Fruit fly (Drosophila melanogaster) whole organism, embryonic: ENCODE results near the gene CG8319.

Experiments
- B-H2 ChIP-seq: fragments of 200-800 bp; sonication (Bioruptor generic); optimal IDR thresholded peaks from 2 replicates; lab custom pipeline; 2018; ENCODE audit warnings: missing biosample characterization, mild to moderate bottlenecking, missing genetic modification characterization
- BtbVII ChIP-seq: fragments of 200-800 bp; sonication (Bioruptor generic); optimal IDR thresholded peaks from 3 replicates; lab custom pipeline; 2017; ENCODE audit warnings: missing biosample characterization, mild to moderate bottlenecking, missing genetic modification characterization
- CG10274 ChIP-seq: fragments of 200-800 bp; sonication (Bioruptor generic); optimal IDR thresholded peaks from 3 replicates; lab custom pipeline; 2017; ENCODE audit warnings: missing biosample characterization, mild to moderate bottlenecking, missing genetic modification characterization
- CG10543 ChIP-seq: fragments of 200-800 bp; sonication (Bioruptor generic); optimal IDR thresholded peaks from 3 replicates; lab custom pipeline; 2017; ENCODE audit warnings: missing biosample characterization, mild to moderate bottlenecking, missing genetic modification characterization, moderate library complexity
- CG11093 ChIP-seq: fragments of 200-800 bp; sonication (Bioruptor generic); IDR thresholded peaks from 3 replicates; pipeline ENCODE4 v1.3.6; 2022; ENCODE audit warnings: missing biosample characterization, missing genetic modification characterization
- CG11247 ChIP-seq: fragments of 200-800 bp; sonication (Bioruptor generic); IDR thresholded peaks from 2 replicates; pipeline ENCODE4 v1.3.6; 2022; ENCODE audit warnings: missing biosample characterization, missing genetic modification characterization
- CG11504 ChIP-seq: fragments of 200-800 bp; sonication (Bioruptor generic); optimal IDR thresholded peaks from 3 replicates; lab custom pipeline; 2019; ENCODE audit warnings: missing biosample characterization, mild to moderate bottlenecking, missing genetic modification characterization, moderate library complexity
- CG13624 ChIP-seq: fragments of 200-800 bp; sonication (Bioruptor generic); optimal IDR thresholded peaks from 2 replicates; lab custom pipeline; 2016; ENCODE audit warnings: missing biosample characterization, missing genetic modification characterization
- CG14965 ChIP-seq: fragments of 200-800 bp; sonication (Bioruptor generic); optimal IDR thresholded peaks from 2 replicates; lab custom pipeline; 2016; ENCODE audit warnings: missing biosample characterization, missing genetic modification characterization, borderline replicate concordance
- CG1603 ChIP-seq: fragments of 200-800 bp; sonication (Bioruptor generic); optimal IDR thresholded peaks from 2 replicates; lab custom pipeline; 2019; ENCODE audit warnings: missing biosample characterization, mild to moderate bottlenecking, missing genetic modification characterization, moderate library complexity
- CG2199 ChIP-seq: fragments of 200-800 bp; sonication (Bioruptor generic); IDR thresholded peaks from 3 replicates; pipeline ENCODE4 v1.3.6; 2022; ENCODE audit warnings: missing biosample characterization, missing genetic modification characterization
- CG2678 ChIP-seq: fragments of 200-800 bp; sonication (Bioruptor generic); optimal IDR thresholded peaks from 3 replicates; lab custom pipeline; 2019; ENCODE audit warnings: missing biosample characterization, mild to moderate bottlenecking, missing genetic modification characterization, moderate library complexity
- CG2875 ChIP-seq: fragments of 200-800 bp; sonication (Bioruptor generic); optimal IDR thresholded peaks from 2 replicates; lab custom pipeline; 2017; ENCODE audit warnings: missing biosample characterization, mild to moderate bottlenecking, missing genetic modification characterization, missing genetic modification reagents
- CG31441 ChIP-seq: fragments of 200-800 bp; sonication (Bioruptor generic); IDR thresholded peaks from 2 replicates; pipeline ENCODE4 v1.3.6; 2022; ENCODE audit warnings: missing biosample characterization, missing genetic modification characterization
- CG34224 ChIP-seq: fragments of 200-800 bp; sonication (Bioruptor generic); IDR thresholded peaks from 3 replicates; pipeline ENCODE4 v1.3.6; 2022; ENCODE audit warnings: missing biosample characterization, missing genetic modification characterization; ENCODE audit not compliant: partially characterized antibody
- CG6689 ChIP-seq: fragments of 200-800 bp; sonication (Bioruptor generic); IDR thresholded peaks from 2 replicates; pipeline ENCODE4 v1.3.6; 2022; ENCODE audit warnings: missing biosample characterization, missing genetic modification characterization
- CG7786 ChIP-seq: fragments of 200-800 bp; sonication (Bioruptor generic); optimal IDR thresholded peaks from 2 replicates; lab custom pipeline; 2016; ENCODE audit warnings: missing biosample characterization, missing genetic modification characterization
- CG9215 ChIP-seq: fragments of 200-800 bp; sonication (Bioruptor generic); IDR thresholded peaks from 2 replicates; pipeline ENCODE4 v1.3.6; 2022; ENCODE audit warnings: missing biosample characterization, missing genetic modification characterization
- Chrac-16 ChIP-seq: fragments of 200-800 bp; sonication (Bioruptor generic); optimal IDR thresholded peaks from 3 replicates; lab custom pipeline; 2016; ENCODE audit warnings: missing biosample characterization, missing genetic modification characterization
- CrebB ChIP-seq: fragments of 200-800 bp; sonication (Bioruptor generic); optimal IDR thresholded peaks from 3 replicates; lab custom pipeline; 2018; ENCODE audit warnings: missing biosample characterization, mild to moderate bottlenecking, missing genetic modification characterization
- Dad ChIP-seq: fragments of 200-800 bp; sonication (Bioruptor generic); optimal IDR thresholded peaks from 3 replicates; lab custom pipeline; 2016; ENCODE audit warnings: missing biosample characterization, missing genetic modification characterization
- Dip3 ChIP-seq: fragments of 200-800 bp; sonication (Bioruptor generic); optimal IDR thresholded peaks from 3 replicates; lab custom pipeline; 2016; ENCODE audit warnings: missing biosample characterization, missing genetic modification characterization
- Fer1 ChIP-seq: fragments of 200-800 bp; sonication (Bioruptor generic); optimal IDR thresholded peaks from 2 replicates; lab custom pipeline; 2017; ENCODE audit warnings: missing biosample characterization, mild to moderate bottlenecking, missing genetic modification characterization
- Hand ChIP-seq: fragments of 200-800 bp; sonication (Bioruptor generic); optimal IDR thresholded peaks from 2 replicates; lab custom pipeline; 2017; ENCODE audit warnings: mild to moderate bottlenecking, missing biosample characterization, missing genetic modification reagents, missing genetic modification characterization
- HmgZ ChIP-seq: fragments of 200-800 bp; sonication (Bioruptor generic); optimal IDR thresholded peaks from 2 replicates; lab custom pipeline; 2018; ENCODE audit warnings: missing biosample characterization, mild to moderate bottlenecking, missing genetic modification characterization
- MBD-R2 ChIP-seq: fragments of 200-800 bp; sonication (Bioruptor generic); IDR thresholded peaks from 2 replicates; pipeline ENCODE4 v1.3.6; 2022; ENCODE audit warnings: missing biosample characterization, missing genetic modification characterization
- Mrtf ChIP-seq: fragments of 200-800 bp; sonication (Bioruptor generic); IDR thresholded peaks from 3 replicates; pipeline ENCODE4 v1.3.6; 2022; ENCODE audit warnings: missing biosample characterization, missing genetic modification characterization
- Opbp ChIP-seq: fragments of 200-800 bp; sonication (Bioruptor generic); IDR thresholded peaks from 3 replicates; pipeline ENCODE4 v1.3.6; 2022; ENCODE audit warnings: missing biosample characterization, missing genetic modification characterization; ENCODE audit not compliant: partially characterized antibody
- Six4 ChIP-seq: fragments of 200-800 bp; sonication (Bioruptor generic); optimal IDR thresholded peaks from 2 replicates; lab custom pipeline; 2016; ENCODE audit warnings: missing biosample characterization, missing genetic modification characterization
- Sry-δ ChIP-seq: fragments of 200-800 bp; sonication (Bioruptor generic); optimal IDR thresholded peaks from 2 replicates; lab custom pipeline; 2016; ENCODE audit warnings: missing biosample characterization, missing genetic modification characterization
- chif ChIP-seq, 2 experiments: fragments of 200-800 bp; sonication (Bioruptor generic); optimal IDR thresholded peaks; 3 replicates each; lab custom pipeline; 2016; ENCODE audit warnings: missing biosample characterization in 2 of 2, missing genetic modification characterization in 2 of 2
- chn ChIP-seq: fragments of 200-800 bp; sonication (Bioruptor generic); optimal IDR thresholded peaks from 2 replicates; lab custom pipeline; 2016; ENCODE audit warnings: missing biosample characterization, missing genetic modification characterization
- dan ChIP-seq: fragments of 200-800 bp; sonication (Bioruptor generic); IDR thresholded peaks from 2 replicates; pipeline ENCODE4 v1.3.6; 2022; ENCODE audit warnings: missing biosample characterization, missing genetic modification characterization
- disco-r ChIP-seq: fragments of 200-800 bp; sonication (Bioruptor generic); optimal IDR thresholded peaks from 2 replicates; lab custom pipeline; 2016; ENCODE audit warnings: missing biosample characterization, missing genetic modification characterization
- dmrt99B ChIP-seq: fragments of 200-800 bp; sonication (Bioruptor generic); optimal IDR thresholded peaks from 2 replicates; lab custom pipeline; 2018; ENCODE audit warnings: missing biosample characterization, mild to moderate bottlenecking, missing genetic modification characterization, moderate library complexity
- fd3F ChIP-seq: fragments of 200-800 bp; sonication (Bioruptor generic); optimal IDR thresholded peaks from 2 replicates; lab custom pipeline; 2018; ENCODE audit warnings: missing biosample characterization, mild to moderate bottlenecking, missing genetic modification characterization, moderate library complexity
- gsb-n ChIP-seq: fragments of 200-800 bp; sonication (Bioruptor generic); optimal IDR thresholded peaks from 3 replicates; lab custom pipeline; 2018; ENCODE audit warnings: missing biosample characterization, mild to moderate bottlenecking, missing genetic modification characterization
- hkb ChIP-seq, 2 experiments: fragments of 200-800 bp in 1 of 2; fragments of >200 bp in 1 of 2; sonication (Bioruptor generic) in 1 of 2; IDR thresholded peaks in 1 of 2; optimal IDR thresholded peaks in 1 of 2; 2 replicates each; pipeline versions ENCODE4 v1.3.6 to Lab custom; 2017 to 2022; ENCODE audit warnings: missing biosample characterization in 1 of 2, missing genetic modification characterization in 1 of 2
- ind ChIP-seq: fragments of 200-800 bp; sonication (Bioruptor generic); optimal IDR thresholded peaks from 3 replicates; lab custom pipeline; 2016; ENCODE audit warnings: missing biosample characterization, missing genetic modification characterization
- jing ChIP-seq: fragments of 200-800 bp; sonication (Bioruptor generic); optimal IDR thresholded peaks from 2 replicates; lab custom pipeline; 2018; ENCODE audit warnings: missing biosample characterization, mild to moderate bottlenecking, missing genetic modification characterization
- kay ChIP-seq: fragments of 200-800 bp; sonication (Bioruptor generic); optimal IDR thresholded peaks from 2 replicates; lab custom pipeline; 2016; ENCODE audit warnings: missing biosample characterization, missing genetic modification characterization
- knrl ChIP-seq: fragments of 200-800 bp; sonication (Bioruptor generic); IDR thresholded peaks from 3 replicates; pipeline ENCODE4 v1.3.6; 2022; ENCODE audit warnings: missing biosample characterization, missing genetic modification characterization; ENCODE audit not compliant: partially characterized antibody
- lmd ChIP-seq: fragments of 200-800 bp; sonication (Bioruptor generic); IDR thresholded peaks from 2 replicates; pipeline ENCODE4 v1.3.6; 2022; ENCODE audit warnings: missing biosample characterization, missing genetic modification characterization
- nmo ChIP-seq: fragments of 200-800 bp; sonication (Bioruptor generic); optimal IDR thresholded peaks from 2 replicates; lab custom pipeline; 2018; ENCODE audit warnings: missing biosample characterization, mild to moderate bottlenecking, missing genetic modification characterization, moderate library complexity
- ranshi ChIP-seq: fragments of 200-800 bp; sonication (Bioruptor generic); IDR thresholded peaks from 2 replicates; pipeline ENCODE4 v1.3.6; 2022; ENCODE audit warnings: missing biosample characterization, missing genetic modification characterization
- salm ChIP-seq: fragments of 200-800 bp; sonication (Bioruptor generic); optimal IDR thresholded peaks from 2 replicates; lab custom pipeline; 2018; ENCODE audit warnings: missing biosample characterization, mild to moderate bottlenecking, missing genetic modification characterization
- tap ChIP-seq: fragments of 200-800 bp; optimal IDR thresholded peaks from 3 replicates; lab custom pipeline; 2019; ENCODE audit warnings: missing biosample characterization, mild to moderate bottlenecking, missing genetic modification characterization, moderate library complexity
- ttk ChIP-seq: fragments of 200-800 bp; sonication (Bioruptor generic); IDR thresholded peaks from 2 replicates; pipeline ENCODE4 v2.1.2; 2022; ENCODE audit warnings: missing biosample characterization, missing genetic modification characterization
- vnd ChIP-seq: fragments of 200-800 bp; sonication (Bioruptor generic); IDR thresholded peaks from 3 replicates; pipeline ENCODE4 v1.3.6; 2022; ENCODE audit warnings: missing biosample characterization, missing genetic modification characterization; ENCODE audit not compliant: partially characterized antibody
- wek ChIP-seq: fragments of 200-800 bp; sonication (Bioruptor generic); optimal IDR thresholded peaks from 3 replicates; lab custom pipeline; 2018; ENCODE audit warnings: missing biosample characterization, mild to moderate bottlenecking, missing genetic modification characterization, moderate library complexity
- zfh2 ChIP-seq: fragments of 200-800 bp; sonication (Bioruptor generic); optimal IDR thresholded peaks from 2 replicates; lab custom pipeline; 2016; ENCODE audit warnings: missing biosample characterization, missing genetic modification characterization

Gene CG8319

dm6 chr3R:9600558-9600959 lies 26.6 kb upstream of the CG8319 start (continued):
- no peak for TF ChIP-seq chn (GFP tag; lab: Kevin White, UChicago)
- TF ChIP-seq disco-r (GFP tag; lab: Kevin White, UChicago) = no peak
- TF ChIP-seq lmd (GFP tag; lab: Robert Waterston, UW) = peak; percentile 30; the same call in 1 of the 2 replicates
- TF ChIP-seq BtbVII (GFP tag; lab: Kevin White, UChicago) = peak; percentile 78
- peak; percentile 61 for TF ChIP-seq nmo (GFP tag; lab: Kevin White, UChicago)
- TF ChIP-seq Fer1 (GFP tag; lab: Kevin White, UChicago) = peak; percentile 68
- TF ChIP-seq CG11504 = peak; percentile 66
- peak; percentile 57 for TF ChIP-seq Hand
- peak; percentile 43 for TF ChIP-seq kay (GFP tag; lab: Kevin White, UChicago)
- no peak for TF ChIP-seq zfh2 (GFP tag; lab: Kevin White, UChicago)
- TF ChIP-seq Chrac-16 (GFP tag; lab: Kevin White, UChicago) = no peak
- TF ChIP-seq CG14965 (GFP tag; lab: Kevin White, UChicago) = no peak
- no peak for TF ChIP-seq Dad
- TF ChIP-seq ranshi (GFP tag; lab: Robert Waterston, UW) = peak; percentile 57
- TF ChIP-seq dmrt99B (tag; lab: Kevin White, UChicago) = peak; percentile 56
- peak; percentile 32 for TF ChIP-seq fd3F (GFP tag; lab: Kevin White, UChicago)
- no peak for TF ChIP-seq vnd
- TF ChIP-seq hkb (optimal IDR thresholded peaks at IDR 0.05; lab: Kevin White, UChicago) = no peak
- TF ChIP-seq hkb (GFP tag; IDR thresholded peaks at IDR 0.05; lab: Robert Waterston, UW) = peak; percentile 59
- no peak for TF ChIP-seq CG11247 (GFP tag; lab: Robert Waterston, UW)
- peak; percentile 50 for TF ChIP-seq CG31441 (GFP tag; lab: Robert Waterston, UW)
- no peak for TF ChIP-seq CrebB (tag; lab: Kevin White, UChicago)
- TF ChIP-seq jing (GFP tag; lab: Kevin White, UChicago) = no peak
- TF ChIP-seq CG2875 (GFP tag; lab: Kevin White, UChicago) = peak; percentile 8
- TF ChIP-seq ttk = no peak
- TF ChIP-seq gsb-n (tag; lab: Kevin White, UChicago) = peak; percentile 16
- TF ChIP-seq CG11093 (GFP tag; lab: Robert Waterston, UW) = no peak
- peak; percentile 30 for TF ChIP-seq tap (tag; lab: Kevin White, UChicago)
- TF ChIP-seq salm (tag; lab: Kevin White, UChicago) = peak; percentile 15
- no peak for TF ChIP-seq Mrtf
- TF ChIP-seq CG34224 = no peak
- no peak for TF ChIP-seq Sry-δ
- TF ChIP-seq B-H2 (GFP tag; lab: Kevin White, UChicago) = no peak
- no peak for TF ChIP-seq chif (GFP tag; optimal IDR thresholded peaks at IDR 0.05; lab: Kevin White, UChicago)
- TF ChIP-seq knrl (GFP tag; lab: Robert Waterston, UW) = no peak
- peak; percentile 53 for TF ChIP-seq CG9215 (GFP tag; lab: Robert Waterston, UW)
- TF ChIP-seq Opbp (GFP tag; lab: Robert Waterston, UW) = no peak
- TF ChIP-seq Six4 = no peak
- peak; percentile 29 for TF ChIP-seq CG1603 (tag; lab: Kevin White, UChicago)
- TF ChIP-seq CG10274 (GFP tag; lab: Kevin White, UChicago) = peak; percentile 13
- peak; percentile 33 for TF ChIP-seq CG13624 (GFP tag; lab: Kevin White, UChicago)
- TF ChIP-seq ind (GFP tag; lab: Kevin White, UChicago) = peak; percentile 27
- TF ChIP-seq CG2678 (tag; lab: Kevin White, UChicago) = peak; percentile 86
- TF ChIP-seq dan (GFP tag; lab: Robert Waterston, UW) = no peak
- no peak for TF ChIP-seq CG2199
- peak; percentile 35; the same call in 1 of the 2 replicates for TF ChIP-seq CG6689 (GFP tag; lab: Robert Waterston, UW)
- TF ChIP-seq HmgZ (tag; lab: Kevin White, UChicago) = no peak
- TF ChIP-seq MBD-R2 (GFP tag; lab: Robert Waterston, UW) = peak; percentile 11; the same call in 1 of the 2 replicates
- no peak for TF ChIP-seq Dip3 (GFP tag; lab: Kevin White, UChicago)
- TF ChIP-seq CG7786 (GFP tag; lab: Kevin White, UChicago) = no peak
- peak; percentile 67 for TF ChIP-seq CG10543 (GFP tag; lab: Kevin White, UChicago)
- TF ChIP-seq wek = peak; percentile 31
